Worm (Caenorhabditis elegans): ENCODE results near the gene sru-48.
A peak's percentile ranks its signal among the peaks of the same experiment; 100 is the strongest.

The sru-48 gene

ce11 chrX:5179874-5180273 is at the start of gene sru-48:
TSS of gene sru-48 (plus strand) at chrX:5180174.
- TF ChIP-seq sea-2 (GFP tag; IDR thresholded peaks at IDR 0.05) (no peak), egrh-3 (GFP tag; IDR thresholded peaks at IDR 0.05) (no peak), efl-1 (GFP tag; optimal IDR thresholded peaks at IDR 0.05) (no peak), T26A5.8 (tag; optimal IDR thresholded peaks at IDR 0.05) (no peak), tlf-1 (GFP tag; optimal IDR thresholded peaks at IDR 0.05) (no peak), dpl-1 (GFP tag; optimal IDR thresholded peaks at IDR 0.05) (no peak), Y53F4B.3 (GFP tag; IDR thresholded peaks at IDR 0.05) (no peak), ceh-27 (GFP tag; optimal IDR thresholded peaks at IDR 0.05) (no peak), lin-54 (GFP tag; optimal IDR thresholded peaks at IDR 0.05) (no peak), ceh-40 (GFP tag; IDR thresholded peaks at IDR 0.05) (no peak), nhr-90 (tag; optimal IDR thresholded peaks at IDR 0.05) (no peak)

- TF ChIP-seq him-1 (tag; optimal IDR thresholded peaks at IDR 0.05) (no peak), mes-4 (tag; optimal IDR thresholded peaks at IDR 0.05) (no peak)
Measured at ce11 chrX:5131760-5132159, 48.2 kb upstream of the sru-48 start.

ce11 chrX:5133980-5134379 is 46.0 kb upstream of the sru-48 start, which contains the start of gene tbc-7:
TSS of gene tbc-7 (plus strand) at chrX:5134280.
- TF ChIP-seq Y67H2A.10 (GFP tag; conservative IDR thresholded peaks at IDR 0.05) = no peak
- TF ChIP-seq F10E7.11 (tag; optimal IDR thresholded peaks at IDR 0.05) = no peak
- TF ChIP-seq let-607 (tag; optimal IDR thresholded peaks at IDR 0.05) = no peak
- no peak for TF ChIP-seq repo-1 (tag; optimal IDR thresholded peaks at IDR 0.05)
- no peak for TF ChIP-seq aptf-3 (GFP tag; IDR thresholded peaks at IDR 0.05)
- no peak for TF ChIP-seq nhr-90 (tag; optimal IDR thresholded peaks at IDR 0.05)
- no peak for TF ChIP-seq unc-62 (GFP tag; optimal IDR thresholded peaks at IDR 0.05)
- no peak for TF ChIP-seq ztf-22 (GFP tag; optimal IDR thresholded peaks at IDR 0.05)
- no peak for TF ChIP-seq efl-1 (GFP tag; optimal IDR thresholded peaks at IDR 0.05)
- no peak for TF ChIP-seq sdz-38 (tag; optimal IDR thresholded peaks at IDR 0.05)
- no peak for TF ChIP-seq mes-4 (tag; optimal IDR thresholded peaks at IDR 0.05)
- TF ChIP-seq ceh-100 (GFP tag; IDR thresholded peaks at IDR 0.05) = no peak
- no peak for TF ChIP-seq zfh-2 (GFP tag; conservative IDR thresholded peaks at IDR 0.05)
- no peak for TF ChIP-seq lin-40 (tag; optimal IDR thresholded peaks at IDR 0.05)
- TF ChIP-seq bed-2 (GFP tag; IDR thresholded peaks at IDR 0.05) = no peak
- no peak for TF ChIP-seq lsy-27 (tag; optimal IDR thresholded peaks at IDR 0.05; ENCODE audit: borderline replicate concordance, insufficient read depth)
- no peak for TF ChIP-seq C06A6.2 (GFP tag; conservative IDR thresholded peaks at IDR 0.05)
- no peak for TF ChIP-seq egrh-3 (GFP tag; IDR thresholded peaks at IDR 0.05)
- TF ChIP-seq nhr-120 (GFP tag; IDR thresholded peaks at IDR 0.05) = no peak

ce11 chrX:5135548-5135947 is 44.4 kb upstream of the sru-48 start:
- peak; percentile 24 for TF ChIP-seq ztf-26 (tag; optimal IDR thresholded peaks at IDR 0.05)
- TF ChIP-seq ztf-18 (tag; optimal IDR thresholded peaks at IDR 0.05) = no peak

- TF ChIP-seq F57C9.4 (tag; optimal IDR thresholded peaks at IDR 0.05) (no peak), hlh-26 (GFP tag; conservative IDR thresholded peaks at IDR 0.05) (no peak), pha-4 (tag; optimal IDR thresholded peaks at IDR 0.05) (no peak), hrde-1 (tag; optimal IDR thresholded peaks at IDR 0.05; ENCODE audit: borderline replicate concordance) (no peak), lag-1 (GFP tag; IDR thresholded peaks at IDR 0.05) (no peak), attf-3 (GFP tag; conservative IDR thresholded peaks at IDR 0.05) (no peak), B0336.3 (GFP tag; IDR thresholded peaks at IDR 0.05) (no peak), ztf-26 (tag; optimal IDR thresholded peaks at IDR 0.05) (no peak), snpc-3.4 (tag; optimal IDR thresholded peaks at IDR 0.05) (no peak), tlf-1 (GFP tag; optimal IDR thresholded peaks at IDR 0.05) (no peak), rpc-1 (optimal IDR thresholded peaks at IDR 0.05) (no peak), rpc-1 (tag; optimal IDR thresholded peaks at IDR 0.05) (no peak), mel-28 (tag; optimal IDR thresholded peaks at IDR 0.05; ENCODE audit: borderline replicate concordance) (no peak), ztf-25 (GFP tag; IDR thresholded peaks at IDR 0.05) (no peak)
Measured at ce11 chrX:5137716-5138470, 42.1 kb upstream of the sru-48 start.

All from whole organism, young adult.